Worm (Caenorhabditis elegans) whole organism, L2 larva: ENCODE results near the gene K06H6.1.

Experiments
- R02D3.7 ChIP-seq: fragments of 150-350 bp; optimal IDR thresholded peaks from 2 replicates; lab custom pipeline; 2014; ENCODE audit warnings: missing biosample characterization, missing genetic modification characterization
- ama-1 ChIP-seq: fragments of 150-350 bp; optimal IDR thresholded peaks from 2 replicates; lab custom pipeline; 2018; ENCODE audit warnings: inconsistent platforms
- ceh-16 ChIP-seq: fragments of 150-350 bp; optimal IDR thresholded peaks from 2 replicates; lab custom pipeline; 2014; ENCODE audit warnings: missing biosample characterization, missing genetic modification characterization
- nhr-237 ChIP-seq: fragments of 150-350 bp; optimal IDR thresholded peaks from 2 replicates; lab custom pipeline; 2014; ENCODE audit warnings: missing biosample characterization, missing genetic modification characterization
- nhr-6 ChIP-seq: fragments of 150-350 bp; optimal IDR thresholded peaks from 2 replicates; lab custom pipeline; 2014; ENCODE audit warnings: missing biosample characterization, missing genetic modification characterization
- nhr-77 ChIP-seq: fragments of 150-350 bp; optimal IDR thresholded peaks from 2 replicates; lab custom pipeline; 2014; ENCODE audit warnings: missing biosample characterization, missing genetic modification characterization
- sem-4 ChIP-seq: fragments of 150-350 bp; optimal IDR thresholded peaks from 2 replicates; lab custom pipeline; 2014; ENCODE audit warnings: missing biosample characterization, missing genetic modification reagents, missing genetic modification characterization
- zag-1 ChIP-seq: fragments of 150-350 bp; optimal IDR thresholded peaks from 2 replicates; lab custom pipeline; 2014; ENCODE audit warnings: missing biosample characterization, missing genetic modification characterization
- ztf-11 ChIP-seq: sonication (generic microtip); optimal IDR thresholded peaks from 2 replicates; lab custom pipeline; 2017; ENCODE audit warnings: missing biosample characterization, missing genetic modification characterization

ce11 chrV:622902-623301 lies 35.0 kb downstream of the K06H6.1 start, which contains the start of gene F48G7.5:
- TF ChIP-seq ztf-11 (tag; lab: Kevin White, UChicago) (no peak), nhr-237 (tag; lab: Kevin White, UChicago) (no peak), nhr-6 (tag; lab: Kevin White, UChicago) (no peak), R02D3.7 (tag; lab: Kevin White, UChicago) (no peak), ama-1 (lab: Kevin White, UChicago) (no peak), sem-4 (tag; lab: Kevin White, UChicago) (no peak), zag-1 (tag; lab: Kevin White, UChicago) (no peak), ceh-16 (tag; lab: Kevin White, UChicago) (no peak), nhr-77 (tag; lab: Kevin White, UChicago) (no peak)
